Fruit fly (Drosophila melanogaster) whole organism, embryonic: ENCODE measurements around the gene Lsd-1.

Experiments used
- Blimp-1 ChIP-seq: fragments of 200-800 bp; sonication (Bioruptor generic); optimal IDR thresholded peaks from 3 replicates; lab custom pipeline; 2018; ENCODE audit warnings: missing biosample characterization, missing genetic modification characterization, mild to moderate bottlenecking, moderate library complexity, missing genetic modification reagents
- CG10959 ChIP-seq: fragments of 200-800 bp; sonication (Bioruptor generic); IDR thresholded peaks from 2 replicates; pipeline ENCODE4 v1.3.6; 2022; ENCODE audit warnings: missing biosample characterization, missing genetic modification characterization
- CG10979 ChIP-seq: fragments of 200-800 bp; sonication (Bioruptor generic); optimal IDR thresholded peaks from 2 replicates; lab custom pipeline; 2018; ENCODE audit warnings: missing biosample characterization, mild to moderate bottlenecking, missing genetic modification characterization, moderate library complexity
- CG12769 ChIP-seq: fragments of 200-800 bp; sonication (Bioruptor generic); optimal IDR thresholded peaks from 2 replicates; lab custom pipeline; 2019; ENCODE audit warnings: missing biosample characterization, mild to moderate bottlenecking, missing genetic modification characterization, moderate library complexity
- CG13894 ChIP-seq: fragments of 200-800 bp; sonication (Bioruptor generic); optimal IDR thresholded peaks from 3 replicates; lab custom pipeline; 2018; ENCODE audit warnings: missing biosample characterization, mild to moderate bottlenecking, missing genetic modification characterization, moderate library complexity
- CG15601 ChIP-seq: fragments of 200-800 bp; sonication (Bioruptor generic); optimal IDR thresholded peaks from 3 replicates; lab custom pipeline; 2019; ENCODE audit warnings: missing biosample characterization, mild to moderate bottlenecking, missing genetic modification characterization, moderate library complexity
- CG17829 ChIP-seq: fragments of 200-800 bp; optimal IDR thresholded peaks from 2 replicates; lab custom pipeline; 2019; ENCODE audit warnings: missing biosample characterization, mild to moderate bottlenecking, missing genetic modification characterization, moderate library complexity
- CG1792 ChIP-seq: fragments of 200-800 bp; sonication (Bioruptor generic); optimal IDR thresholded peaks from 2 replicates; lab custom pipeline; 2016; ENCODE audit warnings: missing biosample characterization, missing genetic modification characterization
- CG18262 ChIP-seq: fragments of 200-800 bp; optimal IDR thresholded peaks from 3 replicates; lab custom pipeline; 2019; ENCODE audit warnings: missing biosample characterization, mild to moderate bottlenecking, missing genetic modification characterization, moderate library complexity
- CG18476 ChIP-seq: fragments of 200-800 bp; sonication (Bioruptor generic); optimal IDR thresholded peaks from 2 replicates; lab custom pipeline; 2016; ENCODE audit warnings: missing biosample characterization, mild to moderate bottlenecking, missing genetic modification characterization
- CG2678 ChIP-seq: fragments of 200-800 bp; sonication (Bioruptor generic); optimal IDR thresholded peaks from 3 replicates; lab custom pipeline; 2019; ENCODE audit warnings: missing biosample characterization, mild to moderate bottlenecking, missing genetic modification characterization, moderate library complexity
- CG31441 ChIP-seq: fragments of 200-800 bp; sonication (Bioruptor generic); IDR thresholded peaks from 2 replicates; pipeline ENCODE4 v1.3.6; 2022; ENCODE audit warnings: missing biosample characterization, missing genetic modification characterization
- CG32772 ChIP-seq: fragments of 200-800 bp; sonication (Bioruptor generic); IDR thresholded peaks from 2 replicates; pipeline ENCODE4 v1.3.6; 2022; ENCODE audit warnings: missing biosample characterization, missing genetic modification characterization
- CG34376 ChIP-seq: fragments of 200-800 bp; sonication (Bioruptor generic); optimal IDR thresholded peaks from 2 replicates; lab custom pipeline; 2018; ENCODE audit warnings: missing biosample characterization, mild to moderate bottlenecking, missing genetic modification characterization
- CG3995 ChIP-seq: fragments of 200-800 bp; sonication (Bioruptor generic); optimal IDR thresholded peaks from 3 replicates; lab custom pipeline; 2016; ENCODE audit warnings: missing biosample characterization, missing genetic modification characterization
- CG4360 ChIP-seq: fragments of 200-800 bp; sonication (Bioruptor generic); IDR thresholded peaks from 2 replicates; pipeline ENCODE4 v1.3.6; 2022; ENCODE audit warnings: missing biosample characterization, missing genetic modification characterization
- CG7839 ChIP-seq: fragments of 200-800 bp; sonication (Bioruptor generic); optimal IDR thresholded peaks from 3 replicates; lab custom pipeline; 2018; ENCODE audit warnings: missing biosample characterization, mild to moderate bottlenecking, missing genetic modification characterization, moderate library complexity
- CG8290 ChIP-seq, 3 experiments: fragments of 200-800 bp; sonication (Bioruptor generic); optimal IDR thresholded peaks; 2 replicates each; lab custom pipeline; 2016 to 2019; ENCODE audit warnings: missing biosample characterization in 3 of 3, missing genetic modification characterization in 3 of 3, mild to moderate bottlenecking in 2 of 3, moderate library complexity in 1 of 3
- D19A ChIP-seq: fragments of 200-800 bp; optimal IDR thresholded peaks from 3 replicates; lab custom pipeline; 2019; ENCODE audit warnings: missing biosample characterization, mild to moderate bottlenecking, missing genetic modification characterization, moderate library complexity
- Ets65A ChIP-seq: fragments of 200-800 bp; sonication (Bioruptor generic); peaks from one replicate; lab custom pipeline; 2016; ENCODE audit warnings: missing biosample characterization, missing genetic modification characterization
- NFAT ChIP-seq: fragments of 200-800 bp; sonication (Bioruptor generic); IDR thresholded peaks from 2 replicates; pipeline ENCODE4 v1.3.6; 2022; ENCODE audit warnings: missing biosample characterization, missing genetic modification characterization
- Pdp1 ChIP-seq, 2 experiments: fragments of 200-800 bp; sonication (Bioruptor generic); optimal IDR thresholded peaks; 3 replicates each; lab custom pipeline; 2016; ENCODE audit warnings: missing biosample characterization in 2 of 2, missing genetic modification characterization in 2 of 2, mild to moderate bottlenecking in 1 of 2, moderate library complexity in 1 of 2
- Scr ChIP-seq: fragments of 200-800 bp; sonication (Bioruptor generic); IDR thresholded peaks from 2 replicates; pipeline ENCODE4 v1.3.6; 2022; ENCODE audit warnings: missing biosample characterization, missing genetic modification characterization; ENCODE audit not compliant: partially characterized antibody
- ara ChIP-seq: fragments of 200-800 bp; sonication (Bioruptor generic); IDR thresholded peaks from 2 replicates; pipeline ENCODE4 v1.3.6; 2022; ENCODE audit warnings: missing biosample characterization, missing genetic modification characterization
- bowl ChIP-seq: fragments of 200-800 bp; sonication (Bioruptor generic); IDR thresholded peaks from 2 replicates; pipeline ENCODE4 v1.3.6; 2022; ENCODE audit warnings: missing biosample characterization, missing genetic modification characterization
- chinmo ChIP-seq: fragments of 200-800 bp; sonication (Bioruptor generic); IDR thresholded peaks from 4 replicates; pipeline ENCODE4 v1.3.6; 2022; ENCODE audit warnings: missing biosample characterization, missing genetic modification characterization; ENCODE audit not compliant: partially characterized antibody
- crol ChIP-seq: fragments of 200-800 bp; sonication (Bioruptor generic); IDR thresholded peaks from 2 replicates; pipeline ENCODE4 v1.3.6; 2022; ENCODE audit warnings: missing biosample characterization, missing genetic modification characterization
- cwo ChIP-seq: fragments of 200-800 bp; sonication (Bioruptor generic); optimal IDR thresholded peaks from 3 replicates; lab custom pipeline; 2017; ENCODE audit warnings: missing biosample characterization, missing genetic modification characterization, mild to moderate bottlenecking, moderate library complexity, missing genetic modification reagents
- dpn ChIP-seq, 2 experiments: fragments of 200-800 bp; sonication (Bioruptor generic); optimal IDR thresholded peaks; 3 replicates each; lab custom pipeline; 2016; ENCODE audit warnings: missing biosample characterization in 2 of 2, missing genetic modification characterization in 2 of 2
- fu2 ChIP-seq: fragments of 200-800 bp; sonication (Bioruptor generic); optimal IDR thresholded peaks from 2 replicates; lab custom pipeline; 2016; ENCODE audit warnings: missing biosample characterization, missing genetic modification characterization
- hkb ChIP-seq, 2 experiments: fragments of 200-800 bp in 1 of 2; fragments of >200 bp in 1 of 2; sonication (Bioruptor generic) in 1 of 2; IDR thresholded peaks in 1 of 2; optimal IDR thresholded peaks in 1 of 2; 2 replicates each; pipeline versions ENCODE4 v1.3.6 to Lab custom; 2017 to 2022; ENCODE audit warnings: missing biosample characterization in 1 of 2, missing genetic modification characterization in 1 of 2
- kay ChIP-seq: fragments of 200-800 bp; sonication (Bioruptor generic); optimal IDR thresholded peaks from 2 replicates; lab custom pipeline; 2016; ENCODE audit warnings: missing biosample characterization, missing genetic modification characterization
- ken ChIP-seq: fragments of 200-800 bp; sonication (Bioruptor generic); IDR thresholded peaks from 3 replicates; pipeline ENCODE4 v1.3.6; 2022; ENCODE audit warnings: missing biosample characterization, missing genetic modification characterization
- kni ChIP-seq: fragments of 200-800 bp; sonication (Bioruptor generic); optimal IDR thresholded peaks from 3 replicates; lab custom pipeline; 2017; ENCODE audit warnings: mild to moderate bottlenecking, missing biosample characterization, missing genetic modification reagents, missing genetic modification characterization
- lmd ChIP-seq: fragments of 200-800 bp; sonication (Bioruptor generic); IDR thresholded peaks from 2 replicates; pipeline ENCODE4 v1.3.6; 2022; ENCODE audit warnings: missing biosample characterization, missing genetic modification characterization
- nom ChIP-seq: fragments of 200-800 bp; sonication (Bioruptor generic); optimal IDR thresholded peaks from 2 replicates; lab custom pipeline; 2017; ENCODE audit warnings: missing biosample characterization, missing genetic modification characterization, mild to moderate bottlenecking, moderate library complexity, missing genetic modification reagents
- pnt ChIP-seq: fragments of 200-800 bp; sonication (Bioruptor generic); optimal IDR thresholded peaks from 3 replicates; lab custom pipeline; 2016; ENCODE audit warnings: missing biosample characterization, missing genetic modification characterization
- pros ChIP-seq: fragments of 200-800 bp; sonication (Bioruptor generic); optimal IDR thresholded peaks from 3 replicates; lab custom pipeline; 2019; ENCODE audit warnings: missing biosample characterization, mild to moderate bottlenecking, missing genetic modification characterization, moderate library complexity
- pzg ChIP-seq: fragments of 200-800 bp; sonication (Bioruptor generic); optimal IDR thresholded peaks from 3 replicates; lab custom pipeline; 2018; ENCODE audit warnings: missing biosample characterization, mild to moderate bottlenecking, missing genetic modification characterization, moderate library complexity
- row ChIP-seq: fragments of 200-800 bp; sonication (Bioruptor generic); IDR thresholded peaks from 3 replicates; pipeline ENCODE4 v1.3.6; 2022; ENCODE audit warnings: missing biosample characterization, missing genetic modification characterization
- sim ChIP-seq: fragments of 200-800 bp; sonication (Bioruptor generic); IDR thresholded peaks from 2 replicates; pipeline ENCODE4 v1.3.6; 2022; ENCODE audit warnings: missing biosample characterization, missing genetic modification characterization
- toy ChIP-seq: fragments of 200-800 bp; sonication (Bioruptor generic); IDR thresholded peaks from 2 replicates; pipeline ENCODE4 v1.3.6; 2022; ENCODE audit warnings: missing biosample characterization, missing genetic modification characterization
- zf30C ChIP-seq: fragments of 200-800 bp; sonication (Bioruptor generic); optimal IDR thresholded peaks from 3 replicates; lab custom pipeline; 2018; ENCODE audit warnings: missing biosample characterization, mild to moderate bottlenecking, missing genetic modification characterization
- zfh1 ChIP-seq: fragments of 200-800 bp; sonication (Bioruptor generic); IDR thresholded peaks from 3 replicates; pipeline ENCODE4 v1.3.6; 2022; ENCODE audit warnings: missing biosample characterization, missing genetic modification characterization

Gene Lsd-1

DNA sequence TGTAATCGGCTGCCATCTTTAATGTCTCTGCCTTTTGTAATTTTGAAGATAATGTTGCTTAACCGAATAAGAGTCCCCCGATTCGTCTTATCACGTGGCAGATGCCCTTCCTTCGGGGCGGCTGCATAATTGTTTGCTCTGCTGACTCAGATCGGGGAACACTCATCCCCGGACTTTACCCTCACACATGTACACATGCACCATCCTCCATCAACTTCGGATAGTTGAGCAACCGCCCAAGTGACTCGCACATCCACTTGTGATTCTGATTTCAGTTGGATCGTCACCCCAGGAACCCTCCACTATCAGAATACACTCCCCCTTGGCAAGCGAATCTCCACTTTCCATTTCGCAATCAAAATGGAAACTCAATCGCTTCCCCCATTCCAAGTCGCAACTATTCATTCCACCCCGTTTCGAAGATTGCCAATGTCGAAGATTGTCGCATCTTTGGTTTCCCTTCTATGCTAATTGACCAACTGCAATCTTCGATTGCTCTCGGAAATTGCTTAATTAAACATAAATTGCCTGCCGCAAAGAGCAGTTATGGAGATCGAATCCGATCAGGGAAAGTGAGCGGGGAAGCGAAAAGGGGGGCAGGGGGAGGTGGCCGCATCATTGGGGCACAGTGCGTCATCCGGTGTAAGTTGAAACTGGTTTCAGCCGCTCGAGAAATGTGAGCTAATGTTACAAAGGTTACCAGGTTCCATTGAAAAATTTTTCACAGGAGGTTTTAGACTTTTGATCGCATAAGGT lies 21.4 kb downstream of the Lsd-1 start:
- TF ChIP-seq pros (GFP tag; lab: Kevin White, UChicago), result peak; percentile 20
- no peak for TF ChIP-seq Scr (GFP tag; lab: Robert Waterston, UW)
- peak; percentile 3 for TF ChIP-seq kay (GFP tag; lab: Kevin White, UChicago)
- TF ChIP-seq Blimp-1 (GFP tag; lab: Kevin White, UChicago), result peak; percentile 93
- TF ChIP-seq Pdp1 (GFP tag; optimal IDR thresholded peaks at IDR 0.05; lab: Kevin White, UChicago), result peak in 1 of 2 experiments; percentile 8
- peak; percentile 27 for TF ChIP-seq D19A (tag; lab: Kevin White, UChicago)
- TF ChIP-seq CG1792, result no peak
- peak; percentile 87 for TF ChIP-seq nom
- TF ChIP-seq toy (GFP tag; lab: Robert Waterston, UW), result no peak
- TF ChIP-seq bowl (GFP tag; lab: Robert Waterston, UW), result no peak
- TF ChIP-seq kni (GFP tag; lab: Kevin White, UChicago), result peak; percentile 31
- 0 out of 3 replicates have a peak, but pooled peaks have one; percentile 6 for TF ChIP-seq ken
- TF ChIP-seq crol (GFP tag; lab: Robert Waterston, UW), result peak; percentile 62
- peak; percentile 45 for TF ChIP-seq Ets65A (GFP tag; lab: Kevin White, UChicago)
- no peak for TF ChIP-seq CG15601

DNA sequence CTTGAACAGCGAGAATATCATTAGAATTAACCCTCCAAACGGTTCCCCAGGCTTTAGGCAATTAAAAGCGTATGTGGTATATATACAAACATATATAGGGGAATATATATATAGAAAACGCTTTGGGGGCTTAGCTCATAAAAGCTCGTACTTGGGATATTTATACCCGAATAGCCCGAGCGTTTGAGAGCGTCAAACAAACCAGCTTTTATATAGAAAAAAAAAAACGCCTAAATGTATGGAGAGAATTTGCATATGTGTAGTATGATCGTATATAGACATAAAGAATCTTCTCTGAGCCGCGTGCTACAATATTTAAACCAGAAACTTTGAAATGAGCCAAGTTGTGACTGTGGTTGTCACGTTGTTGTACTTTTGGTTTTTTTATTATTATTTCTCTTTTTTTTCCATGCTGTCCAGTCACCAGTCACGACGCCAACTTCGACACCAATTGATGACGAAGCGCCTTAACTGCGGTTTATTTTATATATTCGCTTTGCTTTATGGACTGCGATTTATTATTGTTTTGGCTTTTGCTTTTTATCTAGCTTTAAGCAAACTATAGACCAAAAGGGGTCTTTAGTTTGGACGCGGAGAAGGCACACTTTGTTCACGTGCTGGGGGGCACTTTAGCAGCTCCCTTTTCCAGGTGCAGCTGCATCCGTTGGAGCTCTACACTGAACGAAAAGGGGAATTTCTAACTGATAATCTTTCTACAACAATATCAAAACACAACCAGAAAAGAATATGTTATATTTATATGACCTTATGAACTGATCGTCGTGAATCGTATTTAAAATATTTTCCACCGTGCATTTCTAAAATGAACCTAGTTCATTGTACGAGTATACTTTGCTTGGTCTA lies 23.3 kb downstream of the Lsd-1 start:
- TF ChIP-seq pnt (GFP tag; lab: Kevin White, UChicago) (peak; percentile 19), pzg (GFP tag; lab: Kevin White, UChicago) (no peak), CG13894 (peak; percentile 83), CG8290 (GFP tag; optimal IDR thresholded peaks at IDR 0.05; lab: Kevin White, UChicago) (peak; percentile 7), CG8290 (tag; optimal IDR thresholded peaks at IDR 0.05; lab: Kevin White, UChicago) (no peak), CG10979 (tag; lab: Kevin White, UChicago) (peak; percentile 50), NFAT (GFP tag; lab: Robert Waterston, UW) (no peak), D19A (tag; lab: Kevin White, UChicago) (no peak), dpn (GFP tag; optimal IDR thresholded peaks at IDR 0.05; lab: Kevin White, UChicago) (no peak), CG18476 (GFP tag; lab: Kevin White, UChicago) (no peak), cwo (GFP tag; lab: Kevin White, UChicago) (peak; percentile 36), nom (peak; percentile 13), CG2678 (tag; lab: Kevin White, UChicago) (peak; percentile 6), lmd (peak; percentile 19; the same call in 1 of the 2 replicates), CG34376 (GFP tag; lab: Kevin White, UChicago) (no peak), CG31441 (GFP tag; lab: Robert Waterston, UW) (peak; percentile 49; the same call in 1 of the 2 replicates), CG17829 (tag; lab: Kevin White, UChicago) (peak; percentile 60), CG12769 (tag; lab: Kevin White, UChicago) (no peak), zf30C (GFP tag; lab: Kevin White, UChicago) (peak; percentile 39), chinmo (GFP tag; lab: Robert Waterston, UW) (0 out of 4 replicates have a peak, but pooled peaks have one; percentile 61), CG3995 (GFP tag; lab: Kevin White, UChicago) (peak; percentile 66), CG4360 (GFP tag; lab: Robert Waterston, UW) (no peak), CG32772 (GFP tag; lab: Robert Waterston, UW) (peak; percentile 34; the same call in 1 of the 2 replicates), CG7839 (tag; lab: Kevin White, UChicago) (peak; percentile 17), ara (peak; percentile 73), CG18262 (tag; lab: Kevin White, UChicago) (peak; percentile 54), row (GFP tag; lab: Robert Waterston, UW) (0 out of 3 replicates have a peak, but pooled peaks have one; percentile 16), sim (peak; percentile 52; the same call in 1 of the 2 replicates), hkb (optimal IDR thresholded peaks at IDR 0.05; lab: Kevin White, UChicago) (no peak), hkb (GFP tag; IDR thresholded peaks at IDR 0.05; lab: Robert Waterston, UW) (0 out of 2 replicates have a peak, but pooled peaks have one; percentile 7), zfh1 (GFP tag; lab: Robert Waterston, UW) (peak; percentile 45; the same call in 1 of the 3 replicates), CG10959 (GFP tag; lab: Robert Waterston, UW) (peak; percentile 29; the same call in 1 of the 2 replicates), fu2 (GFP tag; lab: Kevin White, UChicago) (no peak)
